Worm (Caenorhabditis elegans) whole organism, late embryonic: ENCODE data around the gene abf-4.
"Not testable (repeated sequence)": the region's sequence is repeated elsewhere in the genome, so short reads cannot be mapped to it uniquely, and the experiment has no call there.

ENCODE experiments used
- K02D7.2 ChIP-seq: sonication (generic microtip); optimal IDR thresholded peaks from 2 replicates; lab custom pipeline; 2017; ENCODE audit warnings: mild to moderate bottlenecking, missing genetic modification characterization, missing compliant biosample characterization
- K09A11.1 ChIP-seq: sonication (generic microtip); optimal IDR thresholded peaks from 2 replicates; lab custom pipeline; 2017; ENCODE audit warnings: antibody characterized with exemption, mild to moderate bottlenecking, missing genetic modification characterization, missing compliant biosample characterization; ENCODE audit not compliant: insufficient read depth
- ahr-1 ChIP-seq: sonication (generic microtip); optimal IDR thresholded peaks from 2 replicates; lab custom pipeline; 2016; ENCODE audit warnings: missing genetic modification characterization, missing compliant biosample characterization
- ceh-18 ChIP-seq: sonication (generic microtip); optimal IDR thresholded peaks from 2 replicates; lab custom pipeline; 2016; ENCODE audit warnings: missing genetic modification characterization, missing compliant biosample characterization
- ceh-19 ChIP-seq: fragments of 200-800 bp; sonication (Bioruptor generic); optimal IDR thresholded peaks from 2 replicates; lab custom pipeline; 2018; ENCODE audit warnings: mild to moderate bottlenecking, missing genetic modification characterization, missing compliant biosample characterization
- ceh-22 ChIP-seq: sonication (generic microtip); optimal IDR thresholded peaks from 2 replicates; lab custom pipeline; 2017; ENCODE audit warnings: missing biosample characterization, missing genetic modification characterization
- ceh-24 ChIP-seq: sonication (generic microtip); optimal IDR thresholded peaks from 2 replicates; lab custom pipeline; 2016; ENCODE audit warnings: mild to moderate bottlenecking, missing genetic modification characterization, missing compliant biosample characterization
- ceh-30 ChIP-seq: fragments of 150-350 bp; optimal IDR thresholded peaks from 2 replicates; lab custom pipeline; 2014; ENCODE audit warnings: missing biosample characterization, missing genetic modification characterization
- ceh-34 ChIP-seq: sonication (generic microtip); optimal IDR thresholded peaks from 2 replicates; lab custom pipeline; 2016; ENCODE audit warnings: mild to moderate bottlenecking, missing genetic modification characterization, missing compliant biosample characterization
- ceh-48 ChIP-seq: sonication (generic microtip); optimal IDR thresholded peaks from 2 replicates; lab custom pipeline; 2016; ENCODE audit warnings: missing genetic modification characterization, inconsistent platforms, missing compliant biosample characterization
- che-1 ChIP-seq: sonication (generic microtip); optimal IDR thresholded peaks from 2 replicates; lab custom pipeline; 2016; ENCODE audit warnings: mild to moderate bottlenecking, missing genetic modification characterization, missing compliant biosample characterization
- dve-1 ChIP-seq: sonication (generic microtip); optimal IDR thresholded peaks from 2 replicates; lab custom pipeline; 2017; ENCODE audit warnings: antibody characterized with exemption, mild to moderate bottlenecking, missing genetic modification characterization, missing compliant biosample characterization
- ets-4 ChIP-seq: sonication (generic microtip); optimal IDR thresholded peaks from 2 replicates; lab custom pipeline; 2016; ENCODE audit warnings: missing genetic modification characterization, missing compliant biosample characterization
- eyg-1 ChIP-seq: sonication (generic microtip); optimal IDR thresholded peaks from 2 replicates; lab custom pipeline; 2016; ENCODE audit warnings: missing genotype, missing genetic modification characterization, missing compliant biosample characterization
- fkh-10 ChIP-seq: fragments of 150-350 bp; optimal IDR thresholded peaks from 2 replicates; lab custom pipeline; 2014; ENCODE audit warnings: missing biosample characterization, missing genetic modification reagents, missing genetic modification characterization
- fkh-6 ChIP-seq: sonication (generic microtip); optimal IDR thresholded peaks from 2 replicates; lab custom pipeline; 2016; ENCODE audit warnings: missing genetic modification characterization, missing compliant biosample characterization
- hlh-13 ChIP-seq: fragments of 200-800 bp; sonication (Bioruptor generic); optimal IDR thresholded peaks from 2 replicates; lab custom pipeline; 2018; ENCODE audit warnings: mild to moderate bottlenecking, missing genetic modification characterization, missing compliant biosample characterization
- hlh-30 ChIP-seq: sonication (generic microtip); optimal IDR thresholded peaks from 2 replicates; lab custom pipeline; 2017; ENCODE audit warnings: antibody characterized with exemption, missing genetic modification characterization, missing compliant biosample characterization; ENCODE audit not compliant: insufficient read depth
- hlh-6 ChIP-seq: sonication (generic microtip); optimal IDR thresholded peaks from 2 replicates; lab custom pipeline; 2016; ENCODE audit warnings: missing genotype, missing genetic modification characterization, missing compliant biosample characterization
- mec-3 ChIP-seq: sonication (generic microtip); optimal IDR thresholded peaks from 2 replicates; lab custom pipeline; 2016; ENCODE audit warnings: borderline replicate concordance, missing genetic modification characterization, missing compliant biosample characterization
- nhr-11 ChIP-seq: fragments of 150-350 bp; optimal IDR thresholded peaks from 2 replicates; lab custom pipeline; 2014; ENCODE audit warnings: missing biosample characterization, missing genetic modification characterization
- odd-2 ChIP-seq: sonication (generic microtip); optimal IDR thresholded peaks from 2 replicates; lab custom pipeline; 2017; ENCODE audit warnings: antibody characterized with exemption, mild to moderate bottlenecking, missing genetic modification characterization, missing compliant biosample characterization
- pag-3 ChIP-seq: sonication (generic microtip); optimal IDR thresholded peaks from 2 replicates; lab custom pipeline; 2016; ENCODE audit warnings: missing compliant biosample characterization, missing genetic modification characterization, borderline replicate concordance
- pha-2 ChIP-seq: sonication (generic microtip); optimal IDR thresholded peaks from 2 replicates; lab custom pipeline; 2017; ENCODE audit warnings: mild to moderate bottlenecking, missing genetic modification characterization, missing compliant biosample characterization
- pqm-1 ChIP-seq: sonication (generic microtip); optimal IDR thresholded peaks from 2 replicates; lab custom pipeline; 2016; ENCODE audit warnings: missing genetic modification characterization, missing compliant biosample characterization
- pros-1 ChIP-seq: fragments of 150-350 bp; optimal IDR thresholded peaks from 2 replicates; lab custom pipeline; 2014; ENCODE audit warnings: missing biosample characterization, missing genetic modification reagents, missing genetic modification characterization
- ref-2 ChIP-seq: sonication (generic microtip); optimal IDR thresholded peaks from 2 replicates; lab custom pipeline; 2016; ENCODE audit warnings: missing genetic modification characterization, missing compliant biosample characterization
- rnt-1 ChIP-seq: sonication (generic microtip); optimal IDR thresholded peaks from 2 replicates; lab custom pipeline; 2016; ENCODE audit warnings: missing genetic modification characterization, missing compliant biosample characterization
- sox-2 ChIP-seq: fragments of 200-800 bp; sonication (Bioruptor generic); IDR thresholded peaks from 2 replicates; pipeline ENCODE4 v1.3.6; 2022; ENCODE audit warnings: missing genetic modification reagents, missing genetic modification characterization, missing compliant biosample characterization
- sox-4 ChIP-seq: sonication (generic microtip); optimal IDR thresholded peaks from 2 replicates; lab custom pipeline; 2017; ENCODE audit warnings: mild to moderate bottlenecking, missing genetic modification characterization, inconsistent platforms, missing compliant biosample characterization
- unc-42 ChIP-seq: sonication (generic microtip); optimal IDR thresholded peaks from 2 replicates; lab custom pipeline; 2016; ENCODE audit warnings: missing genotype, missing genetic modification characterization, missing compliant biosample characterization
- zip-5 ChIP-seq: sonication (generic microtip); optimal IDR thresholded peaks from 2 replicates; lab custom pipeline; 2016; ENCODE audit warnings: missing genetic modification characterization, missing compliant biosample characterization
- ztf-16 ChIP-seq: sonication (generic microtip); optimal IDR thresholded peaks from 2 replicates; lab custom pipeline; 2017; ENCODE audit warnings: missing genetic modification characterization, missing compliant biosample characterization

Gene abf-4

ce11 chrV:20568995-20569394 lies 10.8 kb upstream of the abf-4 start, which contains the start of gene F26F2.4:
Gene F26F2.4, plus strand, starts transcription at chrV:20569295.
- TF ChIP-seq odd-2 (tag; lab: Kevin White, UChicago); hlh-6; ceh-19 (GFP tag; lab: Kevin White, UChicago): not testable (repeated sequence)
- TF ChIP-seq, all 69 proteins: peak for 0; not testable (repeated sequence) for 69

- TF ChIP-seq ceh-34 (tag; lab: Kevin White, UChicago) = no peak
These were observed 8.3 kb upstream of the abf-4 start, which contains the start of gene F26F2.3 for ce11 chrV:20566454-20566853. Gene F26F2.3, minus strand, starts transcription at chrV:20566554.

- not testable (repeated sequence) for TF ChIP-seq K02D7.2 (tag; lab: Kevin White, UChicago); dve-1; ceh-19 (GFP tag; lab: Kevin White, UChicago)
These were observed 5.9 kb upstream of the abf-4 start, which contains the start of gene F26F2.13 for ce11 chrV:20564054-20564453. Gene F26F2.13, plus strand, starts transcription at chrV:20564354.

- TF ChIP-seq sox-2 (GFP tag; lab: Robert Waterston, UW) = no peak
These were observed 3.6 kb upstream of the abf-4 start, which contains the start of gene F26F2.1 for ce11 chrV:20561795-20562194. Gene F26F2.1, minus strand, starts transcription at chrV:20561895.

ce11 chrV:20556260-20556659 lies 1.9 kb downstream of the abf-4 start, which contains the start of gene Y38H6C.23:
Gene Y38H6C.23, minus strand, starts transcription at chrV:20556360.
- no peak for TF ChIP-seq eyg-1 (tag; lab: Kevin White, UChicago)
- no peak for TF ChIP-seq pha-2
- no peak for TF ChIP-seq hlh-13 (GFP tag; lab: Kevin White, UChicago)
- no peak for TF ChIP-seq ceh-18 (tag; lab: Kevin White, UChicago)
- no peak for TF ChIP-seq unc-42 (tag; lab: Kevin White, UChicago)
- TF ChIP-seq rnt-1 (tag; lab: Kevin White, UChicago) = no peak
- TF ChIP-seq ztf-16 = no peak
- TF ChIP-seq ceh-30 (tag; lab: Kevin White, UChicago) = no peak
- no peak for TF ChIP-seq nhr-11
- no peak for TF ChIP-seq ceh-48 (tag; lab: Kevin White, UChicago)
- TF ChIP-seq ceh-24 = no peak
- no peak for TF ChIP-seq pqm-1 (tag; lab: Kevin White, UChicago)
- TF ChIP-seq pag-3 (tag; lab: Kevin White, UChicago) = no peak
- no peak for TF ChIP-seq hlh-30 (tag; lab: Kevin White, UChicago)
- no peak for TF ChIP-seq K09A11.1 (tag; lab: Kevin White, UChicago)
- no peak for TF ChIP-seq ref-2
- TF ChIP-seq ceh-22 = no peak
- no peak for TF ChIP-seq K02D7.2 (tag; lab: Kevin White, UChicago)
- TF ChIP-seq fkh-6 = no peak
- no peak for TF ChIP-seq pros-1 (tag; lab: Kevin White, UChicago)

ce11 chrV:20555120-20555519 lies 3.0 kb downstream of the abf-4 start, which contains the start of gene Y38H6C.21:
Gene Y38H6C.21, minus strand, starts transcription at chrV:20555267.
- TF ChIP-seq pag-3 (tag; lab: Kevin White, UChicago) (no peak), zip-5 (tag; lab: Kevin White, UChicago) (no peak), ceh-48 (tag; lab: Kevin White, UChicago) (no peak), ets-4 (tag; lab: Kevin White, UChicago) (no peak), sox-4 (no peak), ahr-1 (tag; lab: Kevin White, UChicago) (no peak), mec-3 (tag; lab: Kevin White, UChicago) (no peak), ceh-30 (tag; lab: Kevin White, UChicago) (no peak), ceh-22 (no peak), fkh-10 (GFP tag; lab: Kevin White, UChicago) (no peak), che-1 (no peak)
